Fruit fly (Drosophila melanogaster) whole organism, wandering third instar larva: ENCODE measurements around the gene Glyat.

Source experiments
- Abd-B ChIP-seq: fragments of >200 bp; optimal IDR thresholded peaks from 2 replicates; lab custom pipeline; 2017; ENCODE audit warnings: missing biosample characterization, missing genetic modification characterization
- CG32264 ChIP-seq: fragments of 200-800 bp; sonication (Bioruptor generic); optimal IDR thresholded peaks from 2 replicates; lab custom pipeline; 2016; ENCODE audit warnings: missing biosample characterization, missing genetic modification characterization
- CG9705 ChIP-seq: fragments of 200-800 bp; sonication (Bioruptor generic); optimal IDR thresholded peaks from 2 replicates; lab custom pipeline; 2018; ENCODE audit warnings: missing biosample characterization, mild to moderate bottlenecking, missing genetic modification characterization
- CrebA ChIP-seq: fragments of 200-800 bp; sonication (Bioruptor generic); optimal IDR thresholded peaks from 2 replicates; lab custom pipeline; 2016; ENCODE audit warnings: missing biosample characterization, mild to moderate bottlenecking, missing genetic modification characterization, borderline replicate concordance
- Dfd ChIP-seq: fragments of >200 bp; optimal IDR thresholded peaks from 2 replicates; lab custom pipeline; 2017; ENCODE audit warnings: missing biosample characterization, missing genetic modification characterization
- Dif ChIP-seq: fragments of 200-275, 200-300 bp; sonication (Bioruptor generic); optimal IDR thresholded peaks from 2 replicates; lab custom pipeline; 2018; ENCODE audit warnings: missing biosample characterization, missing genetic modification characterization; ENCODE audit not compliant: partially characterized antibody
- GATAd ChIP-seq: sonication (Bioruptor generic); optimal IDR thresholded peaks from 2 replicates; lab custom pipeline; 2016; ENCODE audit warnings: missing biosample characterization, missing genetic modification characterization
- HLH106 ChIP-seq: fragments of 200-800 bp; optimal IDR thresholded peaks from 3 replicates; lab custom pipeline; 2019; ENCODE audit warnings: missing biosample characterization, mild to moderate bottlenecking, missing genetic modification characterization, moderate library complexity
- Hnf4 ChIP-seq: fragments of 200-800 bp; sonication (Bioruptor generic); optimal IDR thresholded peaks from 2 replicates; lab custom pipeline; 2016; ENCODE audit warnings: missing biosample characterization, mild to moderate bottlenecking, missing genetic modification characterization
- Hr78 ChIP-seq: fragments of >200 bp; optimal IDR thresholded peaks from 2 replicates; lab custom pipeline; 2017; ENCODE audit warnings: missing biosample characterization, missing genetic modification characterization
- Hr83 ChIP-seq: fragments of 200-300 bp; sonication (Bioruptor generic); optimal IDR thresholded peaks from 2 replicates; lab custom pipeline; 2016; ENCODE audit warnings: missing biosample characterization, mild to moderate bottlenecking, missing genetic modification characterization, moderate library complexity; ENCODE audit not compliant: poor library complexity, severe bottlenecking
- Jra ChIP-seq: sonication (Bioruptor generic); optimal IDR thresholded peaks from 2 replicates; lab custom pipeline; 2016; ENCODE audit warnings: missing biosample characterization, missing genetic modification characterization
- Mio ChIP-seq: sonication (Bioruptor generic); optimal IDR thresholded peaks from 2 replicates; lab custom pipeline; 2016; ENCODE audit warnings: missing biosample characterization, missing genetic modification characterization
- Myc ChIP-seq: fragments of >200 bp; optimal IDR thresholded peaks from 2 replicates; lab custom pipeline; 2017
- N ChIP-seq: fragments of >200 bp; optimal IDR thresholded peaks from 2 replicates; lab custom pipeline; 2018; ENCODE audit warnings: missing biosample characterization, missing external identifiers, missing genetic modification characterization
- OdsH ChIP-seq: fragments of 200-800 bp; sonication (Bioruptor generic); optimal IDR thresholded peaks from 2 replicates; lab custom pipeline; 2016; ENCODE audit warnings: missing biosample characterization, mild to moderate bottlenecking, missing genetic modification characterization
- Rel ChIP-seq, 2 experiments: fragments of 200-800 bp; sonication (Bioruptor generic) in 1 of 2; optimal IDR thresholded peaks; 2 replicates in 1 of 2; 3 replicates in 1 of 2; lab custom pipeline; 2016 to 2019; ENCODE audit warnings: mild to moderate bottlenecking in 2 of 2, missing biosample characterization in 2 of 2, missing genetic modification characterization in 2 of 2, moderate library complexity in 1 of 2
- Sp1 ChIP-seq: fragments of 200-800 bp; sonication (Bioruptor generic); optimal IDR thresholded peaks from 3 replicates; lab custom pipeline; 2019; ENCODE audit warnings: missing biosample characterization, mild to moderate bottlenecking, missing genetic modification characterization, moderate library complexity
- Vsx2 ChIP-seq: fragments of 200-300, 225-300 bp; sonication (Bioruptor generic); optimal IDR thresholded peaks from 2 replicates; lab custom pipeline; 2018; ENCODE audit warnings: missing biosample characterization, missing genetic modification characterization; ENCODE audit not compliant: partially characterized antibody
- br ChIP-seq: fragments of 200-800 bp; sonication (Bioruptor generic); optimal IDR thresholded peaks from 2 replicates; lab custom pipeline; 2016; ENCODE audit warnings: missing biosample characterization, missing genetic modification characterization
- brk ChIP-seq: fragments of 200-800 bp; sonication (Bioruptor generic); optimal IDR thresholded peaks from 2 replicates; lab custom pipeline; 2016; ENCODE audit warnings: missing biosample characterization, mild to moderate bottlenecking, missing genetic modification characterization
- dl ChIP-seq, 2 experiments: fragments of 175-275, 200-275 bp in 1 of 2; fragments of 200-275 bp in 1 of 2; sonication (Bioruptor generic); optimal IDR thresholded peaks; lab custom pipeline; 2018; ENCODE audit warnings: mild to moderate bottlenecking in 2 of 2, missing biosample characterization in 2 of 2, missing genetic modification characterization in 2 of 2, moderate library complexity in 2 of 2; ENCODE audit not compliant: partially characterized antibody in 2 of 2, insufficient read depth in 1 of 2
- dmrt93B ChIP-seq: fragments of 200-800 bp; sonication (Bioruptor generic); optimal IDR thresholded peaks from 2 replicates; lab custom pipeline; 2018; ENCODE audit warnings: missing biosample characterization, mild to moderate bottlenecking, missing genetic modification characterization
- dsf ChIP-seq: sonication (Bioruptor generic); optimal IDR thresholded peaks from 2 replicates; lab custom pipeline; 2016; ENCODE audit warnings: missing biosample characterization, missing genetic modification characterization, borderline replicate concordance
- ey ChIP-seq: fragments of 200-800 bp; sonication (Bioruptor generic); optimal IDR thresholded peaks from 2 replicates; lab custom pipeline; 2016; ENCODE audit warnings: missing biosample characterization, missing genetic modification characterization
- foxo ChIP-seq, 2 experiments: fragments of 200-800 bp; sonication (Bioruptor generic); optimal IDR thresholded peaks; 2 replicates in 1 of 2; 3 replicates in 1 of 2; lab custom pipeline; 2016 to 2017; ENCODE audit warnings: missing biosample characterization in 2 of 2, missing genetic modification characterization in 2 of 2
- fru ChIP-seq: fragments of 200-800 bp; sonication (Bioruptor generic); optimal IDR thresholded peaks from 3 replicates; lab custom pipeline; 2016; ENCODE audit warnings: missing biosample characterization, mild to moderate bottlenecking, missing genetic modification characterization
- h ChIP-seq: fragments of 200-800 bp; sonication (Bioruptor generic); optimal IDR thresholded peaks from 3 replicates; lab custom pipeline; 2016; ENCODE audit warnings: missing biosample characterization, mild to moderate bottlenecking, missing genetic modification characterization
- jim ChIP-seq: fragments of 175-275, 200-325 bp; sonication (Bioruptor generic); optimal IDR thresholded peaks from 2 replicates; lab custom pipeline; 2016; ENCODE audit warnings: missing biosample characterization, mild to moderate bottlenecking, missing genetic modification characterization
- lola ChIP-seq: fragments of >200 bp; optimal IDR thresholded peaks from 2 replicates; lab custom pipeline; 2017; ENCODE audit warnings: missing biosample characterization, missing genetic modification characterization
- pan ChIP-seq: fragments of >200 bp; optimal IDR thresholded peaks from 2 replicates; lab custom pipeline; 2017
- psq ChIP-seq: fragments of 200-800 bp; sonication (Bioruptor generic); optimal IDR thresholded peaks from 3 replicates; lab custom pipeline; 2017; ENCODE audit warnings: missing biosample characterization, mild to moderate bottlenecking, missing genetic modification characterization, moderate library complexity
- rgr ChIP-seq: fragments of 200-800 bp; sonication (Bioruptor generic); optimal IDR thresholded peaks from 3 replicates; lab custom pipeline; 2016; ENCODE audit warnings: missing biosample characterization, mild to moderate bottlenecking, missing genetic modification characterization
- sage ChIP-seq: fragments of 200-800 bp; sonication (Bioruptor generic); optimal IDR thresholded peaks from 2 replicates; lab custom pipeline; 2016; ENCODE audit warnings: missing biosample characterization, mild to moderate bottlenecking, missing genetic modification characterization
- sv ChIP-seq: fragments of 200-800 bp; sonication (Bioruptor generic); optimal IDR thresholded peaks from 3 replicates; lab custom pipeline; 2016; ENCODE audit warnings: missing biosample characterization, missing genetic modification characterization
- tai ChIP-seq: sonication (Bioruptor generic); optimal IDR thresholded peaks from 2 replicates; lab custom pipeline; 2016; ENCODE audit warnings: missing biosample characterization, missing genetic modification characterization
- usp ChIP-seq: fragments of >200 bp; optimal IDR thresholded peaks from 2 replicates; lab custom pipeline; 2017; ENCODE audit warnings: missing biosample characterization, missing genetic modification characterization
- woc ChIP-seq: sonication (Bioruptor generic); optimal IDR thresholded peaks from 2 replicates; lab custom pipeline; 2016; ENCODE audit warnings: missing biosample characterization, mild to moderate bottlenecking, missing genetic modification characterization

Glyat gene

dm6 chr2L:8004072-8004471 is 6.4 kb downstream of the Glyat start, which contains the start of gene Wwox:
Gene Wwox (minus strand): TSS chr2L:8004286.
- TF ChIP-seq Sp1 (GFP tag; lab: Kevin White, UChicago): no peak
- no peak for TF ChIP-seq h (GFP tag; lab: Kevin White, UChicago)
- TF ChIP-seq pan (lab: Kevin White, UChicago): no peak
- no peak for TF ChIP-seq Abd-B
- TF ChIP-seq foxo (GFP tag; optimal IDR thresholded peaks at IDR 0.05; lab: Kevin White, UChicago): peak in 1 of 2 experiments; percentile 44
- peak; percentile 26 for TF ChIP-seq sage (GFP tag; lab: Kevin White, UChicago)
- TF ChIP-seq dmrt93B: no peak
- TF ChIP-seq rgr: peak; percentile 87
- TF ChIP-seq br (GFP tag; lab: Kevin White, UChicago): no peak
- TF ChIP-seq dsf (GFP tag; lab: Kevin White, UChicago): no peak
- no peak for TF ChIP-seq jim (GFP tag; lab: Kevin White, UChicago)
- TF ChIP-seq Dfd: no peak
- TF ChIP-seq Myc (lab: Kevin White, UChicago): peak; percentile 33
- peak; percentile 32 for TF ChIP-seq brk (GFP tag; lab: Kevin White, UChicago)

dm6 chr2L:8001694-8002627 is 8.5 kb downstream of the Glyat start:
- TF ChIP-seq CG9705 (GFP tag; lab: Kevin White, UChicago) (no peak), jim (GFP tag; lab: Kevin White, UChicago) (no peak), Dif (GFP tag; lab: Kevin White, UChicago) (no peak), GATAd (GFP tag; lab: Kevin White, UChicago) (no peak), N (GFP tag; lab: Kevin White, UChicago) (no peak), dl (GFP tag; optimal IDR thresholded peaks at IDR 0.05; lab: Kevin White, UChicago; ENCODE audit: insufficient read depth in 1 of 2, partially characterized antibody in 2 of 2) (no peak), fru (GFP tag; lab: Kevin White, UChicago) (peak; percentile 69), sv (GFP tag; lab: Kevin White, UChicago) (peak; percentile 89), Abd-B (no peak), Mio (GFP tag; lab: Kevin White, UChicago) (no peak), CrebA (GFP tag; lab: Kevin White, UChicago) (no peak), Hnf4 (GFP tag; lab: Kevin White, UChicago) (peak; percentile 12), h (GFP tag; lab: Kevin White, UChicago) (peak; percentile 82), usp (GFP tag; lab: Kevin White, UChicago) (no peak), dmrt93B (peak; percentile 57), rgr (peak; percentile 62), HLH106 (tag; lab: Kevin White, UChicago) (peak; percentile 76), Dfd (no peak), Myc (lab: Kevin White, UChicago) (no peak), br (GFP tag; lab: Kevin White, UChicago) (peak; percentile 82), Hr83 (GFP tag; lab: Kevin White, UChicago) (no peak), sage (GFP tag; lab: Kevin White, UChicago) (peak; percentile 32), dsf (GFP tag; lab: Kevin White, UChicago) (no peak), Rel (GFP tag; optimal IDR thresholded peaks at IDR 0.05; lab: Kevin White, UChicago) (no peak), Rel (tag; optimal IDR thresholded peaks at IDR 0.05; lab: Kevin White, UChicago) (peak; percentile 5), woc (GFP tag; lab: Kevin White, UChicago) (peak; percentile 55), Sp1 (GFP tag; lab: Kevin White, UChicago) (peak; percentile 76), foxo (GFP tag; optimal IDR thresholded peaks at IDR 0.05; lab: Kevin White, UChicago) (peak in 1 of 2 experiments; percentile 80), OdsH (peak; percentile 69), pan (lab: Kevin White, UChicago) (no peak), Jra (GFP tag; lab: Kevin White, UChicago) (peak; percentile 21), CG32264 (GFP tag; lab: Kevin White, UChicago) (peak; percentile 33), Hr78 (GFP tag; lab: Kevin White, UChicago) (no peak), lola (GFP tag; lab: Kevin White, UChicago) (no peak), Vsx2 (no peak), psq (GFP tag; lab: Kevin White, UChicago) (peak; percentile 65), ey (GFP tag; lab: Kevin White, UChicago) (peak; percentile 76), tai (GFP tag; lab: Kevin White, UChicago) (no peak), brk (GFP tag; lab: Kevin White, UChicago) (peak; percentile 35)
